Fruit fly (Drosophila melanogaster) whole organism, pupa: ENCODE results near the gene AttD.

Experiments
- CG12605 ChIP-seq: fragments of 200-800 bp; sonication (Bioruptor generic); IDR thresholded peaks from 2 replicates; pipeline ENCODE4 v1.3.6; 2022; ENCODE audit warnings: missing biosample characterization, missing genetic modification characterization
- CG14655 ChIP-seq: fragments of 200-800 bp; sonication (Bioruptor generic); optimal IDR thresholded peaks from 3 replicates; lab custom pipeline; 2017; ENCODE audit warnings: mild to moderate bottlenecking, missing biosample characterization, missing genetic modification reagents, missing genetic modification characterization
- CG15710 ChIP-seq: fragments of 200-800 bp; sonication (Bioruptor generic); optimal IDR thresholded peaks from 2 replicates; lab custom pipeline; 2018; ENCODE audit warnings: missing biosample characterization, mild to moderate bottlenecking, missing genetic modification characterization, moderate library complexity
- CG17806 ChIP-seq: fragments of 200-800 bp; sonication (Bioruptor generic); optimal IDR thresholded peaks from 2 replicates; lab custom pipeline; 2018; ENCODE audit warnings: missing biosample characterization, mild to moderate bottlenecking, missing genetic modification characterization, moderate library complexity
- CG32121 ChIP-seq: fragments of 200-800 bp; sonication (Bioruptor generic); IDR thresholded peaks from 2 replicates; pipeline ENCODE4 v1.3.6; 2022; ENCODE audit warnings: missing biosample characterization, missing genetic modification characterization
- CG34367 ChIP-seq: fragments of 200-800 bp; sonication (Bioruptor generic); optimal IDR thresholded peaks from 2 replicates; lab custom pipeline; 2018; ENCODE audit warnings: missing biosample characterization, mild to moderate bottlenecking, missing genetic modification characterization
- CG4496 ChIP-seq: fragments of 200-800 bp; sonication (Bioruptor generic); IDR thresholded peaks from 3 replicates; pipeline ENCODE4 v1.3.6; 2022; ENCODE audit warnings: missing biosample characterization, missing genetic modification characterization
- CG8159 ChIP-seq: fragments of 200-800 bp; sonication (Bioruptor generic); optimal IDR thresholded peaks from 3 replicates; lab custom pipeline; 2018; ENCODE audit warnings: missing biosample characterization, mild to moderate bottlenecking, missing genetic modification characterization, moderate library complexity
- CG8301 ChIP-seq: fragments of 200-800 bp; sonication (Bioruptor generic); optimal IDR thresholded peaks from 2 replicates; lab custom pipeline; 2018; ENCODE audit warnings: missing biosample characterization, mild to moderate bottlenecking, missing genetic modification characterization
- Ets98B ChIP-seq: fragments of 200-800 bp; sonication (Bioruptor generic); IDR thresholded peaks from 2 replicates; pipeline ENCODE4 v1.3.6; 2022; ENCODE audit warnings: missing biosample characterization, missing genetic modification characterization
- Pif1A ChIP-seq: fragments of 200-800 bp; sonication (Bioruptor generic); optimal IDR thresholded peaks from 3 replicates; lab custom pipeline; 2016; ENCODE audit warnings: missing biosample characterization, missing genetic modification characterization
- Pif1B ChIP-seq: fragments of 200-800 bp; sonication (Bioruptor generic); optimal IDR thresholded peaks from 3 replicates; lab custom pipeline; 2016; ENCODE audit warnings: missing biosample characterization, missing genetic modification characterization
- Snoo ChIP-seq: fragments of 200-800 bp; sonication (Bioruptor generic); optimal IDR thresholded peaks from 3 replicates; lab custom pipeline; 2017; ENCODE audit warnings: missing biosample characterization, mild to moderate bottlenecking, missing genetic modification characterization, inconsistent platforms
- rn ChIP-seq: fragments of 200-800 bp; sonication (Bioruptor generic); IDR thresholded peaks from 2 replicates; pipeline ENCODE4 v1.3.6; 2022; ENCODE audit warnings: missing biosample characterization, missing genetic modification characterization

DNA sequence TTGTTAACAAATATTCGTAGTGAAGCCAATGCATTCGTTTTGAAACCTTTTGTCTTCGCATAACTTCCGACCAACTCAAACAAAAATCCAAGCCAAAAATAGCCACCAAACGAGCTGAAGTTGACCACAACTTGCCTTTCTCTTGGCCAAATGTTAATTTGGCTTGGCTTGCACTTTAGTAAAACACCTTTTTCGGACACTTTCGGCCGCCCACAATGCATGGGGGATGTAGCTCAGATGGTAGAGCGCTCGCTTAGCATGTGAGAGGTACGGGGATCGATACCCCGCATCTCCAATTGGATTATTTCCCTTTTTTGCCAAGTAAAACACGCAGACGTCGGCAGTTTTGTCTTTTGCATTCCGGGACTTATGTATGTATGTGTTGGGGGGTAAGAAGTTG, 31.9 kb downstream of the AttD start:
- TF ChIP-seq CG8159 (tag; lab: Kevin White, UChicago) = no peak
- TF ChIP-seq Ets98B (GFP tag; lab: Robert Waterston, UW) = no peak
- TF ChIP-seq CG4496 (GFP tag; lab: Robert Waterston, UW) = no peak
- no peak for TF ChIP-seq rn (GFP tag; lab: Robert Waterston, UW)
- TF ChIP-seq CG14655 (GFP tag; lab: Kevin White, UChicago) = no peak
- no peak for TF ChIP-seq CG12605 (GFP tag; lab: Robert Waterston, UW)
- no peak for TF ChIP-seq Snoo (tag; lab: Kevin White, UChicago)
- TF ChIP-seq CG15710 = no peak
- no peak for TF ChIP-seq Pif1A (GFP tag; lab: Kevin White, UChicago)
- no peak for TF ChIP-seq CG34367 (tag; lab: Kevin White, UChicago)
- no peak for TF ChIP-seq Pif1B (GFP tag; lab: Kevin White, UChicago)
- TF ChIP-seq CG17806 (tag; lab: Kevin White, UChicago) = no peak
- TF ChIP-seq CG32121 (GFP tag; lab: Robert Waterston, UW) = no peak
- TF ChIP-seq CG8301 = no peak
